Fruit fly (Drosophila melanogaster): ENCODE results near the gene CG11109.
A peak's percentile ranks its signal among the peaks of the same experiment; 100 is the strongest.

The CG11109 gene

dm6 chr3L:22837651-22838614 is 34.1 kb upstream of the CG11109 start:
- 0 out of 2 replicates have a peak, but pooled peaks have one; percentile 22 for TF ChIP-seq sna (GFP tag; IDR thresholded peaks at IDR 0.05; ENCODE audit: partially characterized antibody)
- TF ChIP-seq Fer1 (GFP tag; optimal IDR thresholded peaks at IDR 0.05): peak; percentile 27
- peak; percentile 9 for TF ChIP-seq pho (GFP tag; optimal IDR thresholded peaks at IDR 0.05)
- peak; percentile 10; the same call in 1 of the 3 replicates for TF ChIP-seq sr (GFP tag; IDR thresholded peaks at IDR 0.05)
- no peak for TF ChIP-seq bab2 (GFP tag; optimal IDR thresholded peaks at IDR 0.05)
- 0 out of 3 replicates have a peak, but pooled peaks have one; percentile 34 for TF ChIP-seq CG6791 (GFP tag; IDR thresholded peaks at IDR 0.05; ENCODE audit: partially characterized antibody)
- peak; percentile 93 for TF ChIP-seq rib (GFP tag; IDR thresholded peaks at IDR 0.05)
- 0 out of 3 replicates have a peak, but pooled peaks have one; percentile 34 for TF ChIP-seq hb (GFP tag; IDR thresholded peaks at IDR 0.05; ENCODE audit: partially characterized antibody)
- peak; percentile 47 for TF ChIP-seq lab (GFP tag; optimal IDR thresholded peaks at IDR 0.05)
- peak; percentile 57 for TF ChIP-seq CG34376 (GFP tag; optimal IDR thresholded peaks at IDR 0.05)
- peak; percentile 48; the same call in 1 of the 2 replicates for TF ChIP-seq CG4360 (GFP tag; IDR thresholded peaks at IDR 0.05)
- TF ChIP-seq ato (GFP tag; IDR thresholded peaks at IDR 0.05; ENCODE audit: partially characterized antibody): 0 out of 2 replicates have a peak, but pooled peaks have one; percentile 24
- TF ChIP-seq CG14050 (GFP tag; IDR thresholded peaks at IDR 0.05): no peak
- peak; percentile 66 for TF ChIP-seq exex (tag; optimal IDR thresholded peaks at IDR 0.05)
- peak; percentile 42 for TF ChIP-seq cg (GFP tag; optimal IDR thresholded peaks at IDR 0.05)
- TF ChIP-seq nau (GFP tag; optimal IDR thresholded peaks at IDR 0.05): peak; percentile 39
- TF ChIP-seq CG12659 (GFP tag; optimal IDR thresholded peaks at IDR 0.05): peak; percentile 11
- TF ChIP-seq BtbVII (GFP tag; optimal IDR thresholded peaks at IDR 0.05): peak; percentile 49
- TF ChIP-seq mirr (GFP tag; optimal IDR thresholded peaks at IDR 0.05): peak; percentile 17
- TF ChIP-seq sug (tag; optimal IDR thresholded peaks at IDR 0.05): peak; percentile 68
- no peak for TF ChIP-seq Nf-YB (GFP tag; optimal IDR thresholded peaks at IDR 0.05)
- TF ChIP-seq CG6683 (GFP tag; optimal IDR thresholded peaks at IDR 0.05): no peak
- peak; percentile 49 for TF ChIP-seq Med (GFP tag)
- peak; percentile 76 for TF ChIP-seq Adf1 (GFP tag; IDR thresholded peaks at IDR 0.05)
- peak; percentile 1 for TF ChIP-seq CG10147 (GFP tag; optimal IDR thresholded peaks at IDR 0.05)
- peak; percentile 49 for TF ChIP-seq HmgZ (tag; optimal IDR thresholded peaks at IDR 0.05)
- no peak for TF ChIP-seq Hr39 (optimal IDR thresholded peaks at IDR 0.05)
- peak; percentile 35; the same call in 1 of the 2 replicates for TF ChIP-seq CG13287 (GFP tag; IDR thresholded peaks at IDR 0.05; ENCODE audit: partially characterized antibody)
- TF ChIP-seq CG18599 (GFP tag; optimal IDR thresholded peaks at IDR 0.05): peak; percentile 29
- no peak for TF ChIP-seq zen (tag; optimal IDR thresholded peaks at IDR 0.05)
- no peak for TF ChIP-seq HmgD (GFP tag; optimal IDR thresholded peaks at IDR 0.05)
- peak; percentile 74; the same call in 2 of the 4 replicates for TF ChIP-seq chinmo (GFP tag; IDR thresholded peaks at IDR 0.05; ENCODE audit: partially characterized antibody)
- TF ChIP-seq MBD-R2 (GFP tag; IDR thresholded peaks at IDR 0.05): peak; percentile 12; the same call in 1 of the 2 replicates
- TF ChIP-seq CG12769 (tag; optimal IDR thresholded peaks at IDR 0.05): peak; percentile 48
- TF ChIP-seq CG4617 (GFP tag; optimal IDR thresholded peaks at IDR 0.05; ENCODE audit: borderline replicate concordance): no peak
- no peak for TF ChIP-seq CG11695 (GFP tag; IDR thresholded peaks at IDR 0.05)
- TF ChIP-seq sd (tag; optimal IDR thresholded peaks at IDR 0.05): peak; percentile 6
- TF ChIP-seq kay (GFP tag; optimal IDR thresholded peaks at IDR 0.05): no peak
- peak; percentile 39 to 76 for TF ChIP-seq Trl (optimal IDR thresholded peaks at IDR 0.05)
- no peak for TF ChIP-seq Trl (GFP tag; optimal IDR thresholded peaks at IDR 0.05)
- TF ChIP-seq CG12942 (GFP tag; optimal IDR thresholded peaks at IDR 0.05): no peak
- TF ChIP-seq Deaf1 (tag; optimal IDR thresholded peaks at IDR 0.05): peak; percentile 71
- TF ChIP-seq GATAe (GFP tag; conservative IDR thresholded peaks at IDR 0.05): peak; percentile 99
- TF ChIP-seq CG31224 (GFP tag; IDR thresholded peaks at IDR 0.05): peak; percentile 53; the same call in 1 of the 2 replicates
- peak; percentile 95 for TF ChIP-seq CG3407 (GFP tag; optimal IDR thresholded peaks at IDR 0.05)
- TF ChIP-seq Drgx (GFP tag; IDR thresholded peaks at IDR 0.05): peak; percentile 53; the same call in 1 of the 2 replicates
- TF ChIP-seq CG13894 (tag; optimal IDR thresholded peaks at IDR 0.05): peak; percentile 77

All from whole organism, embryonic.